Worm (Caenorhabditis elegans) whole organism, L3 larva: ENCODE results near the gene T15B7.8.

Source experiments
- ama-1 ChIP-seq: fragments of 150-350 bp; optimal IDR thresholded peaks from 2 replicates; lab custom pipeline; 2018
- ceh-28 ChIP-seq: fragments of 150-350 bp; optimal IDR thresholded peaks from 2 replicates; lab custom pipeline; 2014; ENCODE audit warnings: missing biosample characterization, missing genetic modification reagents, missing genetic modification characterization
- jun-1 ChIP-seq: fragments of 150-350 bp; optimal IDR thresholded peaks from 2 replicates; lab custom pipeline; 2014; ENCODE audit warnings: missing biosample characterization, missing genetic modification reagents, missing genetic modification characterization
- lin-15B ChIP-seq: fragments of 150-350 bp; optimal IDR thresholded peaks from 2 replicates; lab custom pipeline; 2014; ENCODE audit warnings: missing biosample characterization, missing genetic modification characterization
- nhr-76 ChIP-seq: fragments of 150-350 bp; sonication (generic microtip); optimal IDR thresholded peaks from 5 replicates; lab custom pipeline; 2014; ENCODE audit warnings: missing biosample characterization, missing genetic modification characterization
- pha-4 ChIP-seq: fragments of 150-350 bp; optimal IDR thresholded peaks from 2 replicates; lab custom pipeline; 2014; ENCODE audit warnings: missing biosample characterization, missing genetic modification reagents, missing genetic modification characterization

DNA sequence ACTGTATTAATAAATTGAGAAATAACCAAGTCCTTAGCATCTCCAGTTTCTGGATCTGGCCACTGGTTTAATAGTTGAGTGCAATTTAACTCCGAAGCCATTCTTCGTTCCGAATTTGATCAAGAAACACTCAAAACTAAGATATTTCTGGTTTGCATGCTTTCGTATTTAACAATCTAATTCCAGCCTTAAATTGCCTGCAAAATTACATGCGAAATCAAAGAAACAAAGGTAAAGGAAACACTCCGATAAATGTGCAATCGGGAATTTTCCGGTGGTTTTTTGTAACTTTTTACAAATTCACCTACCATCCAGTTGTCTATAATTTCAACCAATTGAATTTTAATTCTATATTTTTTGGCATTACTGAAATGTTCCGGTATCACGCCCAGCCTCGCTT, 19.8 kb upstream of the T15B7.8 start, which contains the start of gene dmsr-10:
- TF ChIP-seq ama-1 (lab: Kevin White, UChicago) (no peak), lin-15B (no peak), nhr-76 (no peak), jun-1 (tag; lab: Kevin White, UChicago) (no peak), pha-4 (tag; lab: Kevin White, UChicago) (no peak), ceh-28 (tag; lab: Kevin White, UChicago) (no peak)
